Worm (Caenorhabditis elegans) whole organism, early embryonic: ENCODE data around the gene str-89.

Source experiments
- hmbx-1 ChIP-seq: sonication (generic microtip); optimal IDR thresholded peaks from 2 replicates; lab custom pipeline; 2016; ENCODE audit warnings: mild to moderate bottlenecking, missing genetic modification characterization, missing compliant biosample characterization
- pes-1 ChIP-seq: fragments of 200-800 bp; sonication (Bioruptor generic); IDR thresholded peaks from 2 replicates; pipeline ENCODE4 v1.3.6; 2022; ENCODE audit warnings: missing genetic modification reagents, missing genetic modification characterization, missing compliant biosample characterization
- tbx-37 ChIP-seq: fragments of 200-800 bp; sonication (Bioruptor generic); conservative IDR thresholded peaks from 2 replicates; pipeline ENCODE4 v1.3.6; 2022; ENCODE audit warnings: missing genetic modification reagents, missing genetic modification characterization, missing compliant biosample characterization

DNA sequence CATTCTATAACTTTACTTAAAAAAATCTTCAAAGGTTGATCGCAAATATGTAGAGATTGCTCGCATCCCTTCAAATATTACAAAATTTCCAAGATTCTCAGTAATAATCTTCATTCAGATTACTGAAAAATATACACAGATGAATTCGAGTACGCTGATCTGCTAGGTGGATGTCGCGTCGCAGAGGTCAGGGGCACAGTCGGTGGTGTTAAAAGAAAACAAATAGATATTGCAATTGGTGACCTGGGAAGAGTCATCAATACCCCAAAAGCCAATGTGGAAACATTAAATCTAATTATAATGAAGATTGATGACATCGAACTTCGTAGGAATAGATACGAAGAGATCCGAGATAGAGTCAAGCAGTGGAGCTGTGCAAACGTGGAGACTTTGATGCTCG is 40.1 kb upstream of the str-89 start, which contains the start of gene F57G4.10:
- no peak for TF ChIP-seq pes-1
- no peak for TF ChIP-seq hmbx-1
- no peak for TF ChIP-seq tbx-37 (GFP tag; lab: Robert Waterston, UW)
